Worm (Caenorhabditis elegans): ENCODE data around the gene H03E18.2.

ce11 chrX:8550099-8550498 is 29.8 kb upstream of the H03E18.2 start:
- TF ChIP-seq cog-1 (tag; optimal IDR thresholded peaks at IDR 0.05) (no peak), tab-1 (GFP tag; IDR thresholded peaks at IDR 0.05) (no peak), klf-2 (GFP tag; conservative IDR thresholded peaks at IDR 0.05) (no peak), ref-1 (GFP tag; conservative IDR thresholded peaks at IDR 0.05) (no peak), T22C8.4 (GFP tag; IDR thresholded peaks at IDR 0.05) (no peak)

All from whole organism, midembryonic.